Worm (Caenorhabditis elegans) whole organism, midembryonic: Measurements from ENCODE around the gene daf-12.

Source experiments
- T22C8.4 ChIP-seq: fragments of 200-800 bp; sonication (Bioruptor generic); IDR thresholded peaks from 2 replicates; pipeline ENCODE4 v1.3.6; 2022; ENCODE audit warnings: missing genetic modification characterization, missing compliant biosample characterization
- cog-1 ChIP-seq: sonication (generic microtip); optimal IDR thresholded peaks from 2 replicates; lab custom pipeline; 2016; ENCODE audit warnings: missing genetic modification characterization, missing compliant biosample characterization
- flt-1 ChIP-seq: fragments of 200-800 bp; sonication (Bioruptor generic); IDR thresholded peaks from 2 replicates; pipeline ENCODE4 v1.3.6; 2022; ENCODE audit warnings: missing genetic modification characterization, missing compliant biosample characterization
- klf-2 ChIP-seq: fragments of 200-800 bp; sonication (Bioruptor generic); conservative IDR thresholded peaks from 2 replicates; pipeline ENCODE4 v1.3.6; 2022; ENCODE audit warnings: missing genetic modification reagents, missing genetic modification characterization, missing compliant biosample characterization
- med-1 ChIP-seq: sonication (generic microtip); optimal IDR thresholded peaks from 2 replicates; lab custom pipeline; 2017; ENCODE audit warnings: missing genetic modification characterization, mild to moderate bottlenecking, missing compliant biosample characterization, antibody characterized with exemption, missing genetic modification reagents; ENCODE audit not compliant: insufficient read depth
- ref-1 ChIP-seq: fragments of 200-800 bp; sonication (Bioruptor generic); conservative IDR thresholded peaks from 2 replicates; pipeline ENCODE4 v1.3.6; 2022; ENCODE audit warnings: missing genetic modification reagents, missing genetic modification characterization, missing compliant biosample characterization
- tab-1 ChIP-seq: fragments of 200-800 bp; sonication (Bioruptor generic); IDR thresholded peaks from 2 replicates; pipeline ENCODE4 v1.3.6; 2022; ENCODE audit warnings: missing genetic modification characterization, missing compliant biosample characterization
- ztf-23 ChIP-seq: fragments of 200-800 bp; sonication (Bioruptor generic); IDR thresholded peaks from 2 replicates; pipeline ENCODE4 v1.3.6; 2022; ENCODE audit warnings: missing genetic modification reagents, missing genetic modification characterization, missing compliant biosample characterization
- ztf-29 ChIP-seq: fragments of 200-800 bp; sonication (Bioruptor generic); IDR thresholded peaks from 2 replicates; pipeline ENCODE4 v1.3.6; 2022; ENCODE audit warnings: missing genetic modification reagents, missing genetic modification characterization, missing compliant biosample characterization

Gene daf-12

DNA sequence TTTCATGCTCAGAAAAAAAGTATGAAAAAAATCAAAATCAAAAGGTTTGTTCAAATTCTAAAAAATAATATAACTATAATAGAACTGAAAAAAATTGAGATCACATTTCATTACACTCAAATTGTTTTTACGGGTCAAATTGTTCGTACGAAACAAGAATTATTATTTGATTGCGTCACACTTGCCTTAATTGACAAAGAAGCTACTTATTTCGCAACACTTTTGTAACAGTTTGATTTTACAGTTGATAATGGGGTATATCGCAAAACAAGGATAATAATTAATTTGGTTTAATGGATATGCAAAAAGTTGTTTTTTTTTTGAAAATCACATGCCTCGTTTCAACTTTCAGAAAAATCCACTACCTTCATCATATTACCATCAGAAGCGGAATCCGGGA is 56.3 kb downstream of the daf-12 start:
- TF ChIP-seq cog-1 (tag; lab: Kevin White, UChicago) (no peak), klf-2 (GFP tag; lab: Robert Waterston, UW) (no peak), T22C8.4 (GFP tag; lab: Robert Waterston, UW) (no peak)

DNA sequence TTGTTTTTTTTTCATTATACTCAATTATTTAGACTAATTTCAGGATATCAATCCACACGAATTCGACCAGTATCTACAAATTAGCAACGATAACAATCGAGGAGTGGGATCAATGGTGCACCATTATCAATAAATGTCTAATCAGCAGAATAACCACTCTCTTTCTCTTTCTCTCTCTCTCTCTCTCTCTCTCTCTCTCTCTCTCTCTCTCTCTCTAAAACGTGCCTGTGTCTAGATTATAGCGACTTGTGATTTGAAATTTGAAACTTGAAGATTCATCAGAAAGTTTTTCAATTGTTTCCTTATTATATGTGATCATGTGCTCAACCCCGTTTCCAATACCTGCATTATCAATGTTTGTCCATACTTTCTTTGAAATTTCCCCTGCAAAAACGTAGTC is 58.5 kb downstream of the daf-12 start:
- TF ChIP-seq flt-1 (GFP tag; lab: Robert Waterston, UW) = no peak

DNA sequence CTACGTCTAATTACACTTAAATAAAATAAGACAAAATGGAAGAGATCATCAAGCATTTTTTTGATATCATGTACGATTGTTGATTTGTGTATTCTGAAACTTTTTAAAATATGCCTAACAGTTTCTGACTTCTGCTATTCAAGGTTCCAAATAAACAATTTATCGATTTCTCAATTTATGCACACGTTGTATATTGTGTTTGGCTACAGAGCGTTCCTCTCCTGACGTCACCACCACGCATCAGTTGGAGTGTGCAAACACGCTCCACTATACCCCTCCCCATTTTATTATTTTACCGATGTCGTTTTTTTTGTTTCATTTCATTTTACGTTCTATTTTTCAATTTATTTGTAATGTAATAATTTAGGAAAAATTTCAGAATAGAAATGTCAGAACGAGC is 59.2 kb downstream of the daf-12 start, which contains the start of gene plpp-1.3:
Gene plpp-1.3 (plus strand): TSS at position 380 of the 400 bp plus-strand sequence.
- TF ChIP-seq tab-1 (GFP tag; lab: Robert Waterston, UW) (no peak), klf-2 (GFP tag; lab: Robert Waterston, UW) (no peak), flt-1 (GFP tag; lab: Robert Waterston, UW) (no peak), ztf-23 (no peak), cog-1 (tag; lab: Kevin White, UChicago) (peak; percentile 3), ref-1 (GFP tag; lab: Robert Waterston, UW) (no peak), ztf-29 (GFP tag; lab: Robert Waterston, UW) (no peak)

DNA sequence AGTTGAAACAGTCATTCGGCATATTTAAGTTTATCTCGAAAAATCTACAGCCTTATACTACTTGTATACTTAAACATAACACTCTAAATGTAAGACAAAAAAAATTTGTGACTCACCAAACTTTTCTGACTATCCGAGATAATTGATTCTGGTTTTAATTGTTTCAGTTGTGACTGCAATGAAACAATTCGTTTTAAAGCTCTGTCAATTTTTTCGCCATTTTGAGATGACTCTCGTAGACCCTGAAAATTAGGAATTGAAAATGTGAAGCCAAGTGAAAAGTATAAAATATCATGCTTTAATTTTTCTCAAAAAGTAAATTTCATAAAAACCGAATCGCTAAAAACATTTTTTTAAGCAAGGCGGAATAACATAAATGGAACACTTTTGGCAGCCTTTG is 68.6 kb downstream of the daf-12 start:
- no peak for TF ChIP-seq flt-1 (GFP tag; lab: Robert Waterston, UW)
- TF ChIP-seq ztf-23 = no peak
- TF ChIP-seq ref-1 (GFP tag; lab: Robert Waterston, UW) = no peak
- no peak for TF ChIP-seq med-1 (GFP tag; lab: Kevin White, UChicago)
- no peak for TF ChIP-seq tab-1 (GFP tag; lab: Robert Waterston, UW)
- no peak for TF ChIP-seq ztf-29 (GFP tag; lab: Robert Waterston, UW)
- TF ChIP-seq T22C8.4 (GFP tag; lab: Robert Waterston, UW) = no peak
- no peak for TF ChIP-seq klf-2 (GFP tag; lab: Robert Waterston, UW)
- no peak for TF ChIP-seq cog-1 (tag; lab: Kevin White, UChicago)

DNA sequence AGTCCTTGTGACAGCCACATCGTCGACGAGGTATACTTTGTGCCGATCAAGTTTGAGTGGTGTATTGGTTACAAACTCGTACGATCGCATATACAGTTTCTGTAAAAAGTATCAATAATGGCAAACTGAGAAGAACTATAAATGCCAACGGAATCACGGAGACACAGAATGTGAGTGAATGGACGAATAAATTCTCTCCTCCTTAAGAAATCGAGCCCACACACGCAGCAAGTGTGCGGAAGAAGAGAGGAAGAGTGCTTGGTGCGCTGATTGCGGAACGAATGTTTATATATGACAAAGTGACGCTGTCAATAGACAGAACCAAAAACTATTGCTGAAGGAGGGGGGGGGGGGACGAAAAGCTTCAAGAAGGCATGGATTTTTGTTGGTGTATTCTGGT is 76.1 kb downstream of the daf-12 start, which contains the start of gene rhgf-1:
Gene rhgf-1 (minus strand): TSS at position 101 of the 400 bp plus-strand sequence.
- TF ChIP-seq ztf-29 (GFP tag; lab: Robert Waterston, UW) = no peak
- no peak for TF ChIP-seq cog-1 (tag; lab: Kevin White, UChicago)
- TF ChIP-seq flt-1 (GFP tag; lab: Robert Waterston, UW) = no peak
- TF ChIP-seq ref-1 (GFP tag; lab: Robert Waterston, UW) = no peak
- TF ChIP-seq ztf-23 = no peak
- no peak for TF ChIP-seq klf-2 (GFP tag; lab: Robert Waterston, UW)
